Fruit fly (Drosophila melanogaster) whole organism, larva: ENCODE data around the gene CG14722.

Experiments used
- noc ChIP-seq: fragments of 200-800 bp; sonication (Bioruptor generic); optimal IDR thresholded peaks from 3 replicates; lab custom pipeline; 2019; ENCODE audit warnings: missing biosample characterization, mild to moderate bottlenecking, missing genetic modification characterization, moderate library complexity

CG14722 gene

dm6 chr3R:11776068-11776767 lies 34.5 kb downstream of the CG14722 start:
- TF ChIP-seq noc (tag; lab: Kevin White, UChicago) = no peak

- no peak for TF ChIP-seq noc (tag; lab: Kevin White, UChicago)
These were observed 35.4 kb downstream of the CG14722 start for dm6 chr3R:11777058-11777457.

DNA sequence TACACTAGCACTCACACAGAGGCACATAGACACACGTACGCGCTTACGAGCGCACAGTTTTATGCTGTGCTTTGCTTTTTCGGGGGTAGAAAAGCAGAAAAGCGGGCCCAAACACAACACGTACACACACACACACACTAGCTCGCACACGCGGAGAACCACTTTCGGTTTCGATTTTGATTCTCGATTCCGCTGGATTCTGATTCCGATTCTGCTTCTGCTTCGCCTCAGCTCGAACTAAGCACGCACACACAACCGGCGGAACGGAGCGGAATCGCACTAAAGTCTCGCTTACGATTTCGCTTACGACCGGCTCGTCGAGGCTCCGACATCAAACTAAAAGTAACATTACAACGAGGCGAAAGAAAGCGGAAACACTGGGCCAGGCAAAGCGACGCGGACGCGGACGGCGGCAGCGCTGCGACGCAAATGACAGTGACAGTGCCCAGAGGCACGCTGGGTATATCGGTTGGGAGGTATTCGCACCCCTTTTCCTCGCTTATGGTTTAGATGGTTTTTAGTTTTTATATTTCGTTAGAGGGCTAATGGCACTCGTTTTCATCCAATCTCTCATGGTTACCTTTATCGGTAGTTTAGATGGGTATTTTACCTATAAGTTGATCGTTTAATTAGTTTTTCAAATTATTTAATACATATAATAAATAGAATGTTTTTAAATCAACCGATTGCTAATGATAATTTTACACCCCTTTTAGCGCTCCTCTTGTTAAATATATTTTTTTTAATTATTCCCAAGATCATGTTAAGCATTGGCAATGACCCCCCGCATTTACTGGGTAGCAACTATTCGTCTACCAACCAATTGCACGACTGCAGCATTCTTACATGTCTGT lies 36.5 kb downstream of the CG14722 start:
- TF ChIP-seq noc (tag; lab: Kevin White, UChicago) = no peak

DNA sequence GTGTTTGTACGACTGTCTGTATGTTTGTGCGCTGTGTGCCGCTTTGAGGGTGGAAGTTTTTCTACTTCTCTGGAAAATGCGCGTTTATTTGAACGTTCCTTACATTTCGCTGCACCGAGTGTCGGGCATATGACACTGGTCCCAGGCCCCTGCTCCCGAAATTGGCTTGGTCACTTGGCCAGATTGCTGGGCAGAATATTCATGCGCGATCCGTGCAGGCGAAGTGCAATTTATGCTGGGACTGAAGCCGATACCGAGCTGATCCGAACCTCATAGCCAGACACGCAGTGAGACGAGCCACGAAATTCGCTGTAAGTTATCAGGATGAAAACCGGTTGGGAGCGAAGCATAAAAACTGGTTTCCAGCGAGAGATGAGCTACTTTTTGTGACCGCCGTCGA lies 37.2 kb downstream of the CG14722 start:
- TF ChIP-seq noc (tag; lab: Kevin White, UChicago) = no peak

DNA sequence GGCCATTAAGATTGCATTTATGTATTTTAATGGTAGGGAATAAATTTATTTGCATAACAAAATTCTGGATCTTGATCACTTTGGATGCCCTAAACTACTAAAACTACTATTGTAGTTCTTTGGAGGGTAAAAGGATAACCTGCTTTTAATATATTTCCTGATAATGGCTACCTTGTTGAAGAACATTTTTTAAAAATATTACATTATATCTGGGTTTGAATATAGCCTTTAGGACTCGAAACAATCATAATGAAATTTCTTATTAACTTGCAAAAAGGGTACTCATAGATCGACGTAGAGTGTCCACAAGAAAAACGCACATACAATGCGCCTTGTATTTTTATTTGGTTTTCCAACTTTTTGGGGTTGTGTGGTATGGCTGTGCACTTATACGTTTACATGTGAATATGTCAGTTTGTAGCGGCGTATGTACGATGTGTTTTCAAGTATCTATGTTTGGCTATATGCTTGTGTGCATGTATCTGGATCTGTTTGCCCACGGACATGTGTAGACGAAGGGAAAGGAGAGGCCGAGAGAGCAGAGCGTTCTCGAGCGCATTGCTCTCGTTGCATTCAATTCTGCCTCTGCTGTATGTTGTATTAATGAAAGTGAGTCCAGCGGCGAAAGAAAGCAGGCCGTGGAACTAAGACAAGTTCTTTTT lies 37.8 kb downstream of the CG14722 start:
- no peak for TF ChIP-seq noc (tag; lab: Kevin White, UChicago)

dm6 chr3R:11780181-11780688 lies 38.5 kb downstream of the CG14722 start:
- TF ChIP-seq noc (tag; lab: Kevin White, UChicago) = no peak

dm6 chr3R:11786695-11787226 lies 45.1 kb downstream of the CG14722 start, which contains the start of the genes prd1 and HisCl1:
Gene prd1, minus strand, starts transcription at chr3R:11787014.
Gene HisCl1, plus strand, starts transcription at chr3R:11787176.
- no peak for TF ChIP-seq noc (tag; lab: Kevin White, UChicago)
